Fruit fly (Drosophila melanogaster) whole organism: Measurements from ENCODE around the gene CG31418.

Experiments used
- CG8478 ChIP-seq: fragments of >200 bp; optimal IDR thresholded peaks from 2 replicates; lab custom pipeline; 2018; ENCODE audit warnings: inconsistent platforms
- Dll ChIP-seq: fragments of >200 bp; optimal IDR thresholded peaks from 2 replicates; lab custom pipeline; 2017
- EcR ChIP-seq, 2 experiments: fragments of >200 bp; optimal IDR thresholded peaks; 2 replicates each; lab custom pipeline; 2017; ENCODE audit warnings: missing biosample characterization in 2 of 2, missing genetic modification characterization in 2 of 2, missing genetic modification reagents in 2 of 2
- pan ChIP-seq: fragments of >200 bp; optimal IDR thresholded peaks from 2 replicates; lab custom pipeline; 2017
- psq ChIP-seq: fragments of >200 bp; optimal IDR thresholded peaks from 2 replicates; lab custom pipeline; 2017
- usp ChIP-seq: fragments of >200 bp; optimal IDR thresholded peaks from 2 replicates; lab custom pipeline; 2017; ENCODE audit warnings: missing biosample characterization, missing genetic modification characterization, mixed read lengths

Gene CG31418

DNA sequence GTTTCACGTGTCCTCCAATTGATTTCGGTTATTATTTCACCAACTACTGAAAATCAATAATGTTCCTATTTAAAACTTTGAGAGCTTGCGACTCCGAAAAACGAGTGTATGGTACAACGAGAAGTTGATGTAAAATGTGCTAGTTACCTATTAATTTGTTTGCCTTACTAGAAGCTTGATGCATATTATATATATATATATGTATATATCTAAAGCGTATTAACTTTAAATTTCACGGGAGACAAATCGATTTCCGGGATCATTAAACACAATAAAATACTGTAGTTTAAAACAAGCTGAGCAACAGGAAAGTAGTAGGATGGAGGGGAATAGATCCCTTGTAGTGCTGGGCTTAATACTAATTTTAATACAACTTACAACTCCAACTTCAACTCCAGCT is at the start of gene CG31418:
CG31418 (plus strand) TSS at position 301 of the 400 bp plus-strand sequence.
- TF ChIP-seq usp (GFP tag; lab: Kevin White, UChicago): no peak
- TF ChIP-seq CG8478 (lab: Kevin White, UChicago): no peak
- no peak for TF ChIP-seq psq
- no peak for TF ChIP-seq EcR (GFP tag; optimal IDR thresholded peaks at IDR 0.05; lab: Kevin White, UChicago)

DNA sequence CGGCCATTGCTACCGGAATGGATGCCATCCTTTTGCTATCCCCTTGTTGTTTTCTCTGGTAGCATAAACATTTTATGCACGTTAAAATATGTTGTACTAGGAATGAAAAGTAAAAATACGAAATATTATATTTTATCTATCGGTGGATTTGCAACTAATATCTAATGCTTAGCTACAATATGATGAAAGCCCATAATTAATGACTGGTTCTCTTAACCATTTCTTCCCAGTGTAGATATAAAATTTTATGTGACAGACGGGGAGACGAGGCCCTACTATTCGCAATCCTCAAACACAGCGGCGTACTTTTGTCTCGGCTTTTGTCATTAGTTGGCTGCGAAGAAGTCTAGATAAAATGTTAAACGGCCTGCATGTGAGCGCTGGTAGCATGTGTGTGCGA is 46.7 kb upstream of the CG31418 start:
- no peak for TF ChIP-seq Dll (lab: Kevin White, UChicago)

DNA sequence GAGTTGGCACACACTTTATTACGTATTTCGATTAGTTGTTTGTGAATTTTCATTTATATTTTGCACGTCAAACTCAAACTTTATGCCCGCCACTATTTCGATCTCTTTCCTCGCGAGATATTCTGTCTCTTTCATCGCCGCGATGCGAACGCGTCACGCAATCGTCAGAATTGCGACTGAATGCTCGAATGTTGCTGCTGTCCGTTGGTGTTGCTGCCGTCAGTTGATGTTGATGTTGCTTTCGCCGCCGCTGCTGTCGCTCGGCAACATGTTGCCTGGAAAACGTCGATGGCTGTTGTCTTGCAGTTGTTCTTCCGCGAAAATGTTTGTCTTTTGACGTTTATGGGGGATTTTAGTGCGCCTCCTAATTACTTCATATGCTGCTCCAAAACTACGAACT is 35.9 kb upstream of the CG31418 start:
- TF ChIP-seq EcR (GFP tag; optimal IDR thresholded peaks at IDR 0.05; lab: Kevin White, UChicago) (no peak), Dll (lab: Kevin White, UChicago) (no peak), psq (no peak), usp (GFP tag; lab: Kevin White, UChicago) (no peak), CG8478 (lab: Kevin White, UChicago) (no peak), pan (lab: Kevin White, UChicago) (no peak)

DNA sequence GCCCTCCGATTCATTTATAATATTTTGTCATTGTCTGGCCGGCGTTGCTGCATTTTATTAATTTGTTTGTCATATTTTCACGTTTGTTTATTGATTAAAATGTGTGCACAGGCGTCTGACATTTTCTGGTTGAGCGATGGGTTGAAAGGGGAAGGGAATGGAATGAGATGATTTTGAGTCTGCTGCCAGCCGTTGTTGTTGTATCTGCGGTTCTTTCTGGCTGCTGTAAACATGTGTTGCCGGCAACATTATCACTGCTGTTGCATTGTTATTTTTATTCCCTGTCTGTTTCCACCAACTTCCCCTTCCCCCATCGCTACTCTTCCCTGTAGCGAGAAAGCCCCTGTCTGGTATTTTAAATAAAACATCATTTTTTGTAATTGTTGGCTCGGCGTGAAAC is 34.4 kb upstream of the CG31418 start:
- no peak for TF ChIP-seq usp (GFP tag; lab: Kevin White, UChicago)
- TF ChIP-seq EcR (GFP tag; optimal IDR thresholded peaks at IDR 0.05; lab: Kevin White, UChicago): no peak
- no peak for TF ChIP-seq pan (lab: Kevin White, UChicago)
- TF ChIP-seq Dll (lab: Kevin White, UChicago): no peak
- no peak for TF ChIP-seq CG8478 (lab: Kevin White, UChicago)
- no peak for TF ChIP-seq psq

DNA sequence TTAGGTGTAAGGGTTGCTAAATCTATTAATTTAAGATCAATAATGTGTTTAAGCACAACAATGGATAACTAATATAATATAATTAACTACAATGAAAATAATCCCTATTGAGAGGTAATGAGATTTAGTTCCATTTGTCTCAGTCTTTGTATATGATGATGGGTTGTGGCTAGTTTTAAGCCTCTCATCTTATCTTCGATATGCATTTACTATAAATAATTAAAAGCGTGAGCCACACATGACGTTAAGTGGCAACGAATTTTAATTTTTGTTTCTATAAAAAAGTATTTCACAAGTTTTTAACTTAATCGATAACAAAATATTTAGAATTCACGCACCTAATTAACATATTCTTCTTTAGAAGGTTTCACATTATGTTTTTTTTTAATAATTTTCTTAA is 32.3 kb upstream of the CG31418 start:
- TF ChIP-seq psq: no peak
- no peak for TF ChIP-seq usp (GFP tag; lab: Kevin White, UChicago)
- no peak for TF ChIP-seq CG8478 (lab: Kevin White, UChicago)
- TF ChIP-seq EcR (GFP tag; optimal IDR thresholded peaks at IDR 0.05; lab: Kevin White, UChicago): no peak
- TF ChIP-seq Dll (lab: Kevin White, UChicago): no peak
- TF ChIP-seq pan (lab: Kevin White, UChicago): no peak

DNA sequence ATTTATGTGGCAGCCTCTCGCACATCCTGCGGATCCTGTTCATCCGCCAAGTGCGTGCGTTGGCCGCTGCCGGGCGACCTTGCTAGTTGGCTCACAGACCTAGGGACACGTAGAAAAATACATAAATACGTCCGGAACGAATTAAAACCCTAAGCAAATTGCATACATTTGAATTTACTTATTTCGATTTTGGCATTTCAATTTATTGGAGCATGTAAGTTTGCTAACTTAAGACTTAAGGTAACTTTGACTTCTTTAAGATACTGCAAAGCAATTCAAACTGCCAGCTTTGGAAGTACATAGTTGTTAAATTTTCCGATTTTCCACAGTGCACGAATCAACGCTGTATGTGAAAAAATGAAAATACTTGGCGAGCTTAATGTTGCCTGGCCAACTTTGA is 29.6 kb upstream of the CG31418 start, which contains the start of gene CG44259:
CG44259 (minus strand) TSS at position 101 of the 400 bp plus-strand sequence.
- TF ChIP-seq CG8478 (lab: Kevin White, UChicago) (no peak), EcR (GFP tag; optimal IDR thresholded peaks at IDR 0.05; lab: Kevin White, UChicago) (no peak), Dll (lab: Kevin White, UChicago) (no peak), pan (lab: Kevin White, UChicago) (no peak), usp (GFP tag; lab: Kevin White, UChicago) (no peak), psq (no peak)

DNA sequence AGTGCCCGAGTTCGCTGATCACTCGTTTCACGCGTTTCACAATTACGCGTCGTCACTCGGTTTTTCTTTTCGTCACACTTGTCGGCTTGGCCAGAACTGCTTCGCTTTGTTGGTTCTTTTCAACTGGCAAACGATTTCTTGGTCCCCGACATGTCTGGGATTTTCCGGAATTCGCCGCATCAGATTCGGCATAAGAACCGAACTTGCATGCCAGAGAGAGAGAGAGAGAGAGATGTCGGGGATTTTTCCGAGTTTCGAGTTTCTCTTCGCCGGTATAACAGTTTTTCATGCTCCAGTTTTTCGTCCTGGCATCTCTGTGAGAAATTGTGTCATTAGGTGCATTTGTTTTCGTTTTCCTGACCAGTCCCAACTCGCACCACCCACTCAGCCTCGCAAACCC is 18.6 kb upstream of the CG31418 start, which contains the start of the genes beat-IIb and CG44257:
beat-IIb (minus strand) TSS at position 101 of the 400 bp plus-strand sequence.
CG44257 (plus strand) TSS at position 330 of the 400 bp plus-strand sequence.
- TF ChIP-seq psq (no peak), EcR (GFP tag; optimal IDR thresholded peaks at IDR 0.05; lab: Kevin White, UChicago) (no peak), CG8478 (lab: Kevin White, UChicago) (no peak), usp (GFP tag; lab: Kevin White, UChicago) (no peak), pan (lab: Kevin White, UChicago) (no peak), Dll (lab: Kevin White, UChicago) (no peak)

DNA sequence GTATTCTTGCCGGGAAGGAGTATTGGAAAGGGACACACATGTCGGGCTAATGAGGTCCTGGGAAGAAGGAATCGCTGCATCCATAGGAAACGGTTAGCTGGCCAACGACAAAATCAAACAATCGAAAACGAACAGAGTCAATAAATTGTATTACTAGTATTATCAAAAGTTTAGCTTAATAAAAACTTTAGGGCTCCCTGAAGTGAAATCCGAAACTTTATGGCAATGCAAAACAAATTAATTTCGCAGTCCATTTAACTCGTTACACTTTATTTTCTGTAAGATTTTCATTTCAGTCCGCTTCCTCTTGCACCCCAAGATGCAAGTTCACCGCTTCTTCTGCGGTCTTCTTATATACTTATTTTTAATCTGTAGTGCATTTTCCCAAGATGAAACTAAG is 753 bp downstream of the CG31418 start, which contains the start of gene CG31419:
CG31419 (plus strand) TSS at position 301 of the 400 bp plus-strand sequence.
- no peak for TF ChIP-seq usp (GFP tag; lab: Kevin White, UChicago)
- no peak for TF ChIP-seq psq
- no peak for TF ChIP-seq Dll (lab: Kevin White, UChicago)

DNA sequence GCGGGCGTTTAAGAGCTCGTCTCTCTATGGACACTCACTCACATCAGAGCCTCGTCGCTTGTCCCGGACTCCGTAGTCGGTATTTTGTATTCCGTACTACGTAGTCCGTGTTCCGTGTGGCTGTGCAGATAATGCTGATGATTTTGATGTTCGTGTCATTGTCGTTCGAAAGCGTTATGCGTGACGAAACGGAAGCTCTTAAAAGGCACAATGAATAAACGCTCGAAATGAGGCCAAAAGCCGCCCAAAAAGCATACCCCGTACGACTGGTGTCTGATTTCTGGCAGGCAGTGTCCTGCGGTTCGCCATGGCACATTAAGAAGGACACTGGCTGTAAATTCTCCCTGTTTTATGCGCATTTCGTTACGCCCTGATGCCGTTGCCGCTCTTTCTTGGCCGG is 5.5 kb downstream of the CG31418 start:
- TF ChIP-seq Dll (lab: Kevin White, UChicago): no peak
- TF ChIP-seq EcR (GFP tag; optimal IDR thresholded peaks at IDR 0.05; lab: Kevin White, UChicago): no peak
- TF ChIP-seq CG8478 (lab: Kevin White, UChicago): no peak
- TF ChIP-seq usp (GFP tag; lab: Kevin White, UChicago): no peak
- TF ChIP-seq psq: no peak
- TF ChIP-seq pan (lab: Kevin White, UChicago): no peak
